Fruit fly (Drosophila melanogaster): ENCODE measurements around the gene CG46306.
A peak's percentile ranks its signal among the peaks of the same experiment; 100 is the strongest.

Gene CG46306

DNA sequence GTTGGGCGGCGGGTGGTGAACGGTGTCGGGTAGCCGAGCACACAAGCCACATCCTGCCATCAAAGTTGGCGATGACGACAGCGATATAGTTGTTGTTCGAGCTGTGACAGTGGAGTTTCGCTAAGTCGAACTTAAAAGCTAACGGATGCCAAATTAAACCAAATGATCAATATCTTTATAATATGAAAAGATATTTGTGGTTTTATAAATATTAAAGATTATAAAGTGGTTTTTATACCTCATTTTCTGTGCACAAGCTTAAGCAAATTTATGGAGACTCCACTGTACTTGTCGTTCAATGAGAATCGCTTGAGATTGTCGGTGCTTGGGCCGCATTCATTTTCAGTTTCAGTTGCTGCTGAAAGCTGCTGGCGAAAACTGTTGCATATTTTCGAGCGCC, 13.2 kb downstream of the CG46306 start (continued):
- peak; percentile 44; the same call in 1 of the 2 replicates for TF ChIP-seq CG32532 (GFP tag; IDR thresholded peaks at IDR 0.05)
- no peak for TF ChIP-seq wdn (GFP tag; IDR thresholded peaks at IDR 0.05)
- TF ChIP-seq usp (GFP tag; optimal IDR thresholded peaks at IDR 0.05): no peak
- no peak for TF ChIP-seq D19B (GFP tag; optimal IDR thresholded peaks at IDR 0.05)
- peak; percentile 70 for TF ChIP-seq CG7839 (tag; optimal IDR thresholded peaks at IDR 0.05)
- TF ChIP-seq sd (tag; optimal IDR thresholded peaks at IDR 0.05): no peak
- no peak for TF ChIP-seq hth (optimal IDR thresholded peaks at IDR 0.05)
- peak; percentile 34 for TF ChIP-seq nom (GFP tag; optimal IDR thresholded peaks at IDR 0.05)
- TF ChIP-seq HLHmδ (GFP tag; optimal IDR thresholded peaks at IDR 0.05): no peak
- no peak for TF ChIP-seq zfh2 (GFP tag; optimal IDR thresholded peaks at IDR 0.05)
- TF ChIP-seq Rx (GFP tag; IDR thresholded peaks at IDR 0.05): peak; percentile 36; the same call in 1 of the 2 replicates
- TF ChIP-seq CG13424 (tag; optimal IDR thresholded peaks at IDR 0.05): peak; percentile 60
- TF ChIP-seq CG4707 (GFP tag; optimal IDR thresholded peaks at IDR 0.05): no peak
- TF ChIP-seq CG6813 (GFP tag; optimal IDR thresholded peaks at IDR 0.05): peak; percentile 37
- TF ChIP-seq mld (GFP tag; IDR thresholded peaks at IDR 0.05; ENCODE audit: partially characterized antibody): no peak
- TF ChIP-seq ftz-f1 (GFP tag; optimal IDR thresholded peaks at IDR 0.05): no peak
- no peak for TF ChIP-seq Scr (GFP tag; IDR thresholded peaks at IDR 0.05; ENCODE audit: partially characterized antibody)
- TF ChIP-seq Xrp1 (GFP tag; IDR thresholded peaks at IDR 0.05): peak; percentile 77
- TF ChIP-seq Ets65A (GFP tag): no peak
- peak; percentile 17 for TF ChIP-seq CG2875 (GFP tag; optimal IDR thresholded peaks at IDR 0.05)
- TF ChIP-seq CG7928 (GFP tag; optimal IDR thresholded peaks at IDR 0.05): no peak
- peak in 1 of 2 experiments; percentile 43 for TF ChIP-seq eve (GFP tag; optimal IDR thresholded peaks at IDR 0.05)
- no peak for TF ChIP-seq exex (tag; optimal IDR thresholded peaks at IDR 0.05)
- peak; percentile 41 for TF ChIP-seq fd3F (GFP tag; optimal IDR thresholded peaks at IDR 0.05)
- no peak for TF ChIP-seq her (GFP tag; optimal IDR thresholded peaks at IDR 0.05)
- no peak for TF ChIP-seq CG17802 (tag; optimal IDR thresholded peaks at IDR 0.05)
- peak; percentile 42; the same call in 1 of the 2 replicates for TF ChIP-seq H2.0 (GFP tag; IDR thresholded peaks at IDR 0.05)
- TF ChIP-seq Lim3 (GFP tag; IDR thresholded peaks at IDR 0.05): no peak

DNA sequence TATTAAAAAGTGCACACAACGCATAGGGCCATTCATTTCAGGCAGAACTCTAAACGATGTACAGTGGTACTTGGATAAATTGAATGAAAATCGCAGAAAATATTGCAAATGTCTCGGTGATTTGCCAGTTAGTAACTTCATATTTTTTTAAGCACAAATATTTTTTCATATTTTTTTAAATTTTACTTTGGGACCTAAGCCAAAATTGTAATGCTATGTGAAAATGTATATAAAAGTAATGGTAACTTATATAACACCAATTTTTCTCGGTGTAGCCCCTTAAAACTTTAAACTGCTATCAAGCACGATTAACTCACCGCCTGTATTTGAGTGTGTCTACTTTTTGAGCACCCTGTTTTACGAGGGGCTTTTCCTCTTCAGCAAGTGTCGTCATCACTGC, 14.1 kb downstream of the CG46306 start:
- TF ChIP-seq Ptx1 (GFP tag; IDR thresholded peaks at IDR 0.05): no peak
- no peak for TF ChIP-seq sisA (GFP tag; IDR thresholded peaks at IDR 0.05)
- peak; percentile 40 for TF ChIP-seq Sox102F (GFP tag; optimal IDR thresholded peaks at IDR 0.05)
- peak in 1 of 2 experiments; percentile 57 for TF ChIP-seq Pdp1 (GFP tag; optimal IDR thresholded peaks at IDR 0.05)
- no peak for TF ChIP-seq MTF-1 (GFP tag; optimal IDR thresholded peaks at IDR 0.05; ENCODE audit: borderline replicate concordance)
- no peak for TF ChIP-seq sd (tag; optimal IDR thresholded peaks at IDR 0.05)
- TF ChIP-seq CG9609 (GFP tag; optimal IDR thresholded peaks at IDR 0.05): no peak
- TF ChIP-seq Vsx1 (GFP tag; optimal IDR thresholded peaks at IDR 0.05): no peak
- peak; percentile 38 for TF ChIP-seq dmrt99B (tag; optimal IDR thresholded peaks at IDR 0.05)
- TF ChIP-seq BtbVII (GFP tag; optimal IDR thresholded peaks at IDR 0.05): no peak
- no peak for TF ChIP-seq C15 (GFP tag; IDR thresholded peaks at IDR 0.05)
- TF ChIP-seq NC2β (GFP tag; optimal IDR thresholded peaks at IDR 0.05): no peak
- TF ChIP-seq CG31441 (GFP tag; IDR thresholded peaks at IDR 0.05): peak; percentile 33; the same call in 1 of the 2 replicates
- no peak for TF ChIP-seq CG12155 (GFP tag; optimal IDR thresholded peaks at IDR 0.05)
- no peak for TF ChIP-seq pan (optimal IDR thresholded peaks at IDR 0.05)
- TF ChIP-seq pan (GFP tag; optimal IDR thresholded peaks at IDR 0.05 in 1 of 2, IDR thresholded peaks at IDR 0.05 in 1 of 2): no peak
- no peak for TF ChIP-seq CG34422 (GFP tag; IDR thresholded peaks at IDR 0.05)
- TF ChIP-seq dm (GFP tag; optimal IDR thresholded peaks at IDR 0.05): no peak
- no peak for TF ChIP-seq Nf-YC (tag; optimal IDR thresholded peaks at IDR 0.05)
- no peak for TF ChIP-seq Bgb (GFP tag; IDR thresholded peaks at IDR 0.05; ENCODE audit: partially characterized antibody)
- TF ChIP-seq amos (GFP tag; IDR thresholded peaks at IDR 0.05; ENCODE audit: partially characterized antibody): no peak
- TF ChIP-seq D19A (tag; optimal IDR thresholded peaks at IDR 0.05): peak; percentile 2
- no peak for TF ChIP-seq Tbp (GFP tag; optimal IDR thresholded peaks at IDR 0.05)
- TF ChIP-seq CG11504 (tag; optimal IDR thresholded peaks at IDR 0.05): peak; percentile 48
- no peak for TF ChIP-seq CG1603 (tag; optimal IDR thresholded peaks at IDR 0.05)

All from whole organism, embryonic.